Fruit fly (Drosophila melanogaster): ENCODE results near the gene CG7632.

The CG7632 gene

DNA sequence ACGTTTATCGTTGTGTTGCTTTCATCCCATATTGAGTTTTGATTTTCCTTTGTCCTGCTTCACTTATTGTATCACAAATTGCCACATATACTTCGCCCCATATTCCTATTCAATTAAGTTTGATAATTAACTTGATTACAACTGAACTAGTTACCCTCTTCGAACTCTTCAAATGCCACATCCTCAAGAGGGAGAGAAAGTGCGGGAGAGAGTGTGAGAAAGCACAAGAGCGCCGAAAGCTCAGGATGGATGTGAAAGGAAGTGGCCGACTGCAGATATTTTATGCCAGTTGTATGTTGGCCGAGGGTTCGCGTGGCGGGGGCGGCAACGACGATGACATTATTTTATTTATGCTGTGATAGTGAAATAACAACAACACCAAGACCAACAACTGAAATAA lies 14.0 kb downstream of the CG7632 start, which contains the start of gene Rab26:
Gene Rab26, plus strand, starts transcription at position 301 of the 400 bp plus-strand sequence.
- TF ChIP-seq ttk (optimal IDR thresholded peaks at IDR 0.05) (no peak), psq (optimal IDR thresholded peaks at IDR 0.05) (no peak), h (optimal IDR thresholded peaks at IDR 0.05) (no peak), Sin3A (optimal IDR thresholded peaks at IDR 0.05) (no peak), Myc (optimal IDR thresholded peaks at IDR 0.05) (no peak), insv (optimal IDR thresholded peaks at IDR 0.05) (no peak)

DNA sequence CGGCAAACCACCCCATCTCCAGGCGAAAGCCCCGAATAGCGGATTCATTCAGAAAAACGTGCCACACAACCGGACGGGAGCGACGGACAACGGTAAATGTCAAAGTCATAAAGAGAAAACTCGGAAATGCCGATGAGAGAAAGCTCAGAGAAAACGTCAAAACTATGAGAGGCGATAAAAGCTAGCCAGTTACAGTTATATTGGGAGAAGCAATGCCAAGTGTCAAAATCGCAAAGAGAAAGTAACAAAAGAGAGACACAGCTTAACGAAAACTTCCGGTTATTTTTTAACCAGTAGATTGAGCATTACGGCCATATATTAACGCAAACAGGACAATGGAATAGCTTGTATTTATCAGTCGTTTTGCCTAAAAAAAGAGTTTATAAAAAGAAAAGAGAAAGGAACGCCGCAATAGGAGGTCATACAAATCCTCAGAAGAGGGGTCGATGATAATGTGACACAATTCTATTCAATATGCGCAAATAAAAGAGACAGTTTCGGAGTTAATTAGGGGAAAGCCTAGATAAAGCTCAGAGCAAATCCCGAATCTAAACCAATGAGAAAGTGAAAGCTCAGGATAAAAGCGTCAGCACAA lies 14.9 kb downstream of the CG7632 start:
- TF ChIP-seq Sin3A (optimal IDR thresholded peaks at IDR 0.05) = no peak

DNA sequence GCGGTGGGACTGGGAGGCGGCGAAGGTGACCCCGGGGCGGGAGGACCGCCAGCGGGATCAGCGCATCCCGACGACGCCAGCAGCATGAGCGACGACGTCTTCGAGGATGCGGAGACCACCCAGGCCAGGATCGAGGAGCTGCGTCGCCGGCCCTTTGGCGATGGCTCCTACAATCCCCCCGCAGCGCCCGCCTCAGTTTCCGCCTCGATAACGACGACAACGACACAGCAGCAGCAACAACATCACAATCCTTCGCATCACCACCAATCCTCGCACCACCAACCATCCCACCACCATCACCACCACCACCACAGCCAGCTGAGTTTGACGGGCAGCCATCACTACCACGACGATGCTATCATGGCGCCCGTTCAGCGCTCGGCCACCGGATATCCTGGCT lies 15.5 kb downstream of the CG7632 start:
- no peak for TF ChIP-seq psq (optimal IDR thresholded peaks at IDR 0.05)
- TF ChIP-seq ttk (optimal IDR thresholded peaks at IDR 0.05) = no peak
- no peak for TF ChIP-seq insv (optimal IDR thresholded peaks at IDR 0.05)
- TF ChIP-seq h (optimal IDR thresholded peaks at IDR 0.05) = no peak
- TF ChIP-seq Sin3A (optimal IDR thresholded peaks at IDR 0.05) = no peak
- TF ChIP-seq Myc (optimal IDR thresholded peaks at IDR 0.05) = no peak

DNA sequence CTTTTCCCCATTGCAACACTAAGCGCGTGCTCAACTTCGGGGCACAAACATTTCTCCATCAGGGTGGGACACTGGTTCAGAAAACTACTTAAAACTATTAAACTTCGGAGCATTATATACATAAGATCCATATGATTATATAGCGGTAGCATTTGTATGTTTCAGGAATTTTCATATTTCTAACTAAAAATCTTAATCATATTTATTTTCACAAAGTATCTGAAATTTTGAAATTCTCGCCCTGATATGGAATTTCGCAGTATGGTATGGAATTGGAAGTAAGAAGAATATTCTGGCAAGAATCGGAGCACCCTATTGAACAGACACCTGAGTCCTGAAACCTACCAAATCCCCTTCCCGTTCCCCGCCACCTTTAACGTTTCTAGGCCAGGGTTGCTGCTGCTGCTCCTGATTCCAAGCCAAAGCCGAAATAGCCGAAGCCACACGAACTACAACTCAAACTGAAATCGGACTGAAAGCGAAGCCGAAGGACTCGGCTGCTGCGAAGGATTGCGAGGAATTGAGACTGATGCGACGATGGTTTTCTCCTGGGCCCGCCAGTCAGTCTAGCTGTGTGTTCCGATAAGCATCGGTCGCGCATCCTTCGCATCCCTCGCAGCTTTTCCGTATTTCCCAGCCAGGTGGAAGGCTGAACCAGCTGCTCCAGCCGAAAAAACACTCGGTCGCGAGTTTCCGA lies 17.5 kb downstream of the CG7632 start:
- TF ChIP-seq h (optimal IDR thresholded peaks at IDR 0.05) = no peak
- no peak for TF ChIP-seq Myc (optimal IDR thresholded peaks at IDR 0.05)
- TF ChIP-seq ttk (optimal IDR thresholded peaks at IDR 0.05) = no peak
- no peak for TF ChIP-seq insv (optimal IDR thresholded peaks at IDR 0.05)
- TF ChIP-seq Sin3A (optimal IDR thresholded peaks at IDR 0.05) = no peak
- TF ChIP-seq psq (optimal IDR thresholded peaks at IDR 0.05) = no peak

DNA sequence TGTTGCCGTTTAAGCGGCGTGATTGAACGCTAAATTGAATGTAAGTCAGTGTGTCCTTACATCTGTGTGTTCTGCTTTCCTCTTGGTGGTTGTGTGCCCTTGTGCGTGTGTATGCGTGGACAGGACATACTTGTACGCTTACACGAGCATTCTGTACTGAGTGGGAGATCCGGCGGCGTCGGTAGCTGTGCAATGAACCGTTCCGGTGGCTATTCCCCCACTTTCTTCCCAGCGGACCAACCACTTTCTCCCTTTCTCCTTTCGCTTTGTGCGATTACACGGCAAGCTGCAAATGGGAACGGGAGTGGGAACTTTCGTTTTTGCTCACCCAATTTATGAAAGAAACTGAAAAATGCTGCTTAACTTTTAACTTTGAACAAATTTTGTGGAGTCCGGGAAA lies 20.2 kb downstream of the CG7632 start:
- TF ChIP-seq Myc (optimal IDR thresholded peaks at IDR 0.05) = no peak
- no peak for TF ChIP-seq psq (optimal IDR thresholded peaks at IDR 0.05)
- no peak for TF ChIP-seq insv (optimal IDR thresholded peaks at IDR 0.05)
- no peak for TF ChIP-seq ttk (optimal IDR thresholded peaks at IDR 0.05)
- no peak for TF ChIP-seq Sin3A (optimal IDR thresholded peaks at IDR 0.05)
- TF ChIP-seq h (optimal IDR thresholded peaks at IDR 0.05) = no peak

DNA sequence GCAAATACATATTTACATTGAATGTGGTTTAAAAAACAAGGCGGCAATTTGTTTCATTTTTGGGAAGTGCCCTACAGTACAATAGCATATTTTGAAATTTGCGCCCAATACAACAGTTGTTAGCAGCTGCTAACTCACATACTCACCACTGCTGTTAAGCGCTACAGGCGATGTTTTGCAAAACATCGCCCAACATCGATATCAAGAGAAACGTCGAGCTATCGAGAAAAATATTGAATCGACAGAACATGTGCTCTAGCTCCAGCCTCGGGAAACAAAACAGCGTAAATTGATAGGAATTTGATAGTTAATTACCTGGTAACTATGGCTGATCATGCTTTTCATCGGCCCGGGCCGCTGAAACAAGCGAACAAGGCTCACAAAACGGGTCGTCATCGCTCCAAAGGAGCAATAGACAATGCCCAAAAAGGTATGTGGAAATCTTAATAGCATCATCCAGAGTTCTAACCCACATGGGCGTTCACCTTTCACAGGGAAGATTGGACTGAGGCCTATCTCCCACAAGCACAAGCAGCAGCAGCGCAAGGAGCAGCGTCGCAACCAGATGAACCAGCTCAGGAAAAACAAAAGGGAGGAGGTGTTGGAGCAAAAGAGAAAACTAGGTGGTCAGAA lies 30.6 kb downstream of the CG7632 start, which contains the start of gene Tsr1:
Gene Tsr1, plus strand, starts transcription at position 217 of the 633 bp plus-strand sequence.
- TF ChIP-seq ttk (optimal IDR thresholded peaks at IDR 0.05) (no peak), insv (optimal IDR thresholded peaks at IDR 0.05) (no peak), Myc (optimal IDR thresholded peaks at IDR 0.05) (no peak), Sin3A (optimal IDR thresholded peaks at IDR 0.05) (no peak)

DNA sequence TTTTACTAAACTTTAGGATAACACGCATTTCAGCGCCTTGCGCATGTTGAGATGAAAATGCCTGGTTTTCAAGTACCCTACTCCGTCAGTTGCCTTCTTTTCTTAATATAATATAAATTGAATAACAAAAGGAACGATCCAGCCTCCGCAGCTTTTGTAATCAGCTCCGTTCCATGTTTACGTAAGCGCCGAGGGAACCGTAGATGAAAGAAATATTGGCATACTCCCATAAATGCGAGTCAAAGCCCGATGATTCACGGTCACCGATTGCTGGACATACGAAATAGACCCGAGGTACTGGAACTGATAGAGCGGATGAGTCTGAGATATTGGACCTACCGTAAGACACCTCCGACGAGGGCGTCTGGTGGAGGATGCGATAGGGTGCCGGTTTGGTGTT lies 38.1 kb downstream of the CG7632 start:
- no peak for TF ChIP-seq ttk (optimal IDR thresholded peaks at IDR 0.05)
- no peak for TF ChIP-seq Myc (optimal IDR thresholded peaks at IDR 0.05)
- TF ChIP-seq Sin3A (optimal IDR thresholded peaks at IDR 0.05) = no peak
- TF ChIP-seq insv (optimal IDR thresholded peaks at IDR 0.05) = no peak
- TF ChIP-seq h (optimal IDR thresholded peaks at IDR 0.05) = no peak
- no peak for TF ChIP-seq psq (optimal IDR thresholded peaks at IDR 0.05)

DNA sequence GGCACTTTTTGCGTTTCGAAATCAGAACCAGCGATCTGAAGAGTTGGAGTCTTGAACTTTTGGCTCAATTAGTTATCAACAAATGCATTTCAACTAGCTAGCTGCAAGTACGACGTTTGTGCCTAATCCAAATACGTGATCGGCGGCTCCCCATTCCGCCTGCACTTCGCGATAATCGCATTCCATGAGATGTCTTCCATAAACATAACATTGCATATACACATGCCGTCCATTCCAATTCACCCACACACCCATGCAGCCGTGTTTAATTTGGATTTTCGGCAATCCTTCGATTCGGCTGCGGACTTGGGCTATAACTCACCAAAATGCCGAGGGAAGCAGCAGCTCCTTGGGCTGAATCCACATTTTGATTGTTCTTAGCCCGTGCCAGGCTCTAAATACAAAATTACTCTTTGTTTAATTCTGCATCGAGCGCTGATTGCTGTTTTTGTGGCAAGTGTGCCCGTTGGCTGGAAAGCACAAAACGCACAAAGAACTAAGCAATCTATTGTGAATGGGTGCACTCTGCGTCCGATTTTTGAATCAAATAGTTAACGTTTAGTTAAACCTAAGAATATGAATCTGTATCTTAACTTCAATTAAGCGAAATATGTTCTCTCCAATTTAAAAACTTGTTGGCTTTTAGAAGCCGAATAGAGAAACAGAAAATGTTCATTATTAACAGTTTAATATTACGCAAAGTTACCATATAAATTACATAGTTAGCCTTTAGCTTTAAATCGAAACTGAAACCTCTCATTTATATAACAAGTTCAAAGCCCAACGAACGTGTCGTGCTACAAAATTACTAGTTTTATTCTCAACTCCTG lies 39.0 kb downstream of the CG7632 start, which contains the start of the genes Tbc1d8-9 and CG32436:
Gene Tbc1d8-9, minus strand, starts transcription at position 463 of the 830 bp plus-strand sequence.
Gene CG32436, plus strand, starts transcription at position 780 of the 830 bp plus-strand sequence.
- TF ChIP-seq Myc (optimal IDR thresholded peaks at IDR 0.05) (no peak), Sin3A (optimal IDR thresholded peaks at IDR 0.05) (no peak), h (optimal IDR thresholded peaks at IDR 0.05) (no peak), ttk (optimal IDR thresholded peaks at IDR 0.05) (no peak), insv (optimal IDR thresholded peaks at IDR 0.05) (no peak), psq (optimal IDR thresholded peaks at IDR 0.05) (no peak)

DNA sequence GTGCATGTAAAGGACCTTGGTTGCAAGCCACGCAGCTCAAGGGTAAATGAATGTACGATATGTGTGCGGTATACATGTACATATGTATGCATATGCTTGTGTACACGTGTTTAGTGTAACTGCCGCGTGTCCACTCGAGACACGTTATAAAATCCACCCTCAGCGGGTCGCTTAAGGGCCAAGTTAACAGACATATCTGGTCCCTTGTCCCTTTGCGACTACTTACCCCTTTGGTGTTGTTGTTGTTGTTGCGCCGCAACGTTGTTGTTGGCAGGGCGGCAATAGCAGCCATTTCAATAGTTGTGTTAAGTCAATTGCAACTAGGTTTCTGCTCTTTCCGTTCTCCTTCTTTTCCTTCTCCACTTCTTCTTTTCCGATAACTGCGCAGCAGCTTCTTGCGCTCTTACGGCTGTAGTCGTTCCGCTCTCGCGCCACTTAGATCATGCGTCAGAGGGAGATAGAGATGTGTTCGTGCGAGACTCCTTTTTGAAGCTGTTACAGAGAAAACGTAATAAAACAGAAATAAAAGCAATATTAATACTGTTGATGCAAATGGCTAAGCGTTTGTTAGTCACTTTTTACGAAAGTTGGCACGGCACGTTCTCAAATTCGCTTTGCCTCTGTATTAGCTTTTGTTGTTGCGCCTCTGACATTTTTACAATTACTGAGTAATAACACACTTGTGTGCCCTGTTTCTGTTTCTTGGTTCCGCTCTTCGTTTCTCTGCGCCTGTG lies 42.1 kb downstream of the CG7632 start:
- TF ChIP-seq Myc (optimal IDR thresholded peaks at IDR 0.05) (no peak), Sin3A (optimal IDR thresholded peaks at IDR 0.05) (no peak), h (optimal IDR thresholded peaks at IDR 0.05) (no peak), ttk (optimal IDR thresholded peaks at IDR 0.05) (no peak), psq (optimal IDR thresholded peaks at IDR 0.05) (no peak)

DNA sequence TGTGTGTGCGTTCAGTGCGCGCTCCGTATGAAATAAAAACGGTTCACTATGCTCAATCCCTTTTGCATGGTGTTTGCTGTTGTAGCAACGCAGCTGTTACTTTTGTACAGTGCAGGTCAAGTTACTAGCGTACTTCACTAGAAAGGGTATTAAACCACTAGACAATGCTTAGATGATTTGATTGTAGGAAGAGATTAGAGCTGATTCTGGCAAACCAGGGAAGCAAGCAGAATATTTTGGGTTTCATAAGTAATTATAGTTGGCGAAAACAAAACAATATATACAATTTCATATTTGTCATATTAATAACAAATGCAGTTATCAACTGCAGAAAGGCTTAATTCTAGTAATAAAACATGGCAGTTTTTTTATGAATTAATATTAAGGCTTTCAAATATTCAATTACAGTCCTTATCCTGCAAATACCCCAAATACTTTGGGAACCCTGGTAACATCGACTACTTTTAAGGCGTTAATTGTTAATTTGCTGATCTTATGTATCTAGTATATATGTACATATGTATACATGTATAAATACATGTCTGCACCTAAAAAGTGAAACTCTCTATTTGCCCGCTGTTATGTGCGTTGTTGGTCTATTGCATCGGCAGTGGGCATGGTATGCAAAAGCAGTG lies 42.8 kb downstream of the CG7632 start:
- no peak for TF ChIP-seq ttk (optimal IDR thresholded peaks at IDR 0.05)
- no peak for TF ChIP-seq h (optimal IDR thresholded peaks at IDR 0.05)
- TF ChIP-seq psq (optimal IDR thresholded peaks at IDR 0.05) = no peak
- TF ChIP-seq insv (optimal IDR thresholded peaks at IDR 0.05) = no peak
- no peak for TF ChIP-seq Sin3A (optimal IDR thresholded peaks at IDR 0.05)
- no peak for TF ChIP-seq Myc (optimal IDR thresholded peaks at IDR 0.05)

DNA sequence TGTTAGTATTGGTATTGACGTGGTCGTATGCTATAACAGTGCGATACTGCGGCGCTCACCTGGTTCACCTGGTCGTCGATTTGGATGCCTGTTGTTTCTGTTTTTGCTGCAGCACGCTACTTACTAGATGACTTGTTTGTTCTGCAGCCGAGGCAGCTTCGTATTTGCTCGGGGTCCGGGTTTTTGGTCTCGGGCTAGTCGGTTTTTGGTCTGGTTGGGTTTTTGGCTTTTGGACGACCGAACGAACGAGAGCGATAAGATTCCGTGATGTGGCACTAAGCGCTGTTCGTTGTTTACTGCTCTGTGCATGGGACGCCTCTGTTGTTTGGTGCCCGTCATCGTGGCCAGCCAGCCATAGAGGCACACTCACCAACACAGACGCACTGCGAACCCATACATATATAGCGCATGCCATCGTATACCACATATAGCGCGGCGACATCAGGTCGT lies 44.5 kb downstream of the CG7632 start, which contains the start of gene ebd2:
Gene ebd2, minus strand, starts transcription at position 306 of the 450 bp plus-strand sequence.
- TF ChIP-seq insv (optimal IDR thresholded peaks at IDR 0.05) (no peak), Myc (optimal IDR thresholded peaks at IDR 0.05) (no peak), h (optimal IDR thresholded peaks at IDR 0.05) (no peak), ttk (optimal IDR thresholded peaks at IDR 0.05) (no peak)
